Fruit fly (Drosophila melanogaster) whole organism, embryonic: ENCODE data around the gene unk.

Source experiments
- Ada2b ChIP-seq: fragments of 200-800 bp; sonication (Bioruptor generic); IDR thresholded peaks from 2 replicates; pipeline ENCODE4 v1.3.6; 2022; ENCODE audit warnings: missing biosample characterization, missing genetic modification characterization
- CG10366 ChIP-seq: fragments of 200-800 bp; sonication (Bioruptor generic); IDR thresholded peaks from 2 replicates; pipeline ENCODE4 v1.3.6; 2022; ENCODE audit warnings: missing biosample characterization, missing genetic modification characterization
- CG11085 ChIP-seq: fragments of 200-800 bp; sonication (Bioruptor generic); IDR thresholded peaks from 2 replicates; pipeline ENCODE4 v1.3.6; 2022; ENCODE audit warnings: missing biosample characterization, missing genetic modification characterization
- CG11456 ChIP-seq: fragments of 200-800 bp; sonication (Bioruptor generic); IDR thresholded peaks from 3 replicates; pipeline ENCODE4 v1.3.6; 2022; ENCODE audit warnings: missing biosample characterization, missing genetic modification characterization
- CG12391 ChIP-seq: fragments of 200-800 bp; sonication (Bioruptor generic); optimal IDR thresholded peaks from 3 replicates; lab custom pipeline; 2018; ENCODE audit warnings: missing biosample characterization, mild to moderate bottlenecking, missing genetic modification characterization, moderate library complexity
- CG12769 ChIP-seq: fragments of 200-800 bp; sonication (Bioruptor generic); optimal IDR thresholded peaks from 2 replicates; lab custom pipeline; 2019; ENCODE audit warnings: missing biosample characterization, mild to moderate bottlenecking, missing genetic modification characterization, moderate library complexity
- CG15514 ChIP-seq: fragments of 200-800 bp; sonication (Bioruptor generic); optimal IDR thresholded peaks from 3 replicates; lab custom pipeline; 2017; ENCODE audit warnings: missing biosample characterization, missing genetic modification characterization, mild to moderate bottlenecking, moderate library complexity, missing genetic modification reagents
- CG17328 ChIP-seq: fragments of 200-800 bp; sonication (Bioruptor generic); IDR thresholded peaks from 2 replicates; pipeline ENCODE4 v1.3.6; 2022; ENCODE audit warnings: missing biosample characterization, missing genetic modification characterization
- CG17568 ChIP-seq: fragments of 200-800 bp; sonication (Bioruptor generic); optimal IDR thresholded peaks from 2 replicates; lab custom pipeline; 2018; ENCODE audit warnings: missing biosample characterization, mild to moderate bottlenecking, missing genetic modification characterization, moderate library complexity
- CG2678 ChIP-seq: fragments of 200-800 bp; sonication (Bioruptor generic); optimal IDR thresholded peaks from 3 replicates; lab custom pipeline; 2019; ENCODE audit warnings: missing biosample characterization, mild to moderate bottlenecking, missing genetic modification characterization, moderate library complexity
- CG31224 ChIP-seq: fragments of 200-800 bp; sonication (Bioruptor generic); IDR thresholded peaks from 2 replicates; pipeline ENCODE4 v1.3.6; 2022; ENCODE audit warnings: missing biosample characterization, missing genetic modification characterization
- CG32532 ChIP-seq: fragments of 200-800 bp; sonication (Bioruptor generic); IDR thresholded peaks from 2 replicates; pipeline ENCODE4 v1.3.6; 2022; ENCODE audit warnings: missing biosample characterization, missing genetic modification characterization
- CG32772 ChIP-seq: fragments of 200-800 bp; sonication (Bioruptor generic); IDR thresholded peaks from 2 replicates; pipeline ENCODE4 v1.3.6; 2022; ENCODE audit warnings: missing biosample characterization, missing genetic modification characterization
- CG34422 ChIP-seq: fragments of 200-800 bp; sonication (Bioruptor generic); IDR thresholded peaks from 3 replicates; pipeline ENCODE4 v1.3.6; 2022; ENCODE audit warnings: missing biosample characterization, missing genetic modification characterization
- CG6689 ChIP-seq: fragments of 200-800 bp; sonication (Bioruptor generic); IDR thresholded peaks from 2 replicates; pipeline ENCODE4 v1.3.6; 2022; ENCODE audit warnings: missing biosample characterization, missing genetic modification characterization
- CG7357 ChIP-seq: fragments of 200-800 bp; sonication (Bioruptor generic); IDR thresholded peaks from 3 replicates; pipeline ENCODE4 v1.3.6; 2022; ENCODE audit warnings: missing biosample characterization, missing genetic modification characterization
- CG7839 ChIP-seq: fragments of 200-800 bp; sonication (Bioruptor generic); optimal IDR thresholded peaks from 3 replicates; lab custom pipeline; 2018; ENCODE audit warnings: missing biosample characterization, mild to moderate bottlenecking, missing genetic modification characterization, moderate library complexity
- CG7963 ChIP-seq: fragments of 200-800 bp; sonication (Bioruptor generic); IDR thresholded peaks from 3 replicates; pipeline ENCODE4 v1.3.6; 2022; ENCODE audit warnings: missing biosample characterization, missing genetic modification characterization; ENCODE audit not compliant: partially characterized antibody
- CG9932 ChIP-seq: fragments of 200-800 bp; sonication (Bioruptor generic); IDR thresholded peaks from 2 replicates; pipeline ENCODE4 v1.3.6; 2022; ENCODE audit warnings: missing biosample characterization, missing genetic modification characterization
- Dbx ChIP-seq: fragments of 200-800 bp; sonication (Bioruptor generic); IDR thresholded peaks from 3 replicates; pipeline ENCODE4 v1.3.6; 2022; ENCODE audit warnings: missing biosample characterization, missing genetic modification characterization
- Dfd ChIP-seq, 2 experiments: fragments of >200 bp; optimal IDR thresholded peaks; 2 replicates each; lab custom pipeline; 2017; ENCODE audit warnings: missing biosample characterization in 2 of 2, missing genetic modification characterization in 2 of 2
- Drgx ChIP-seq: fragments of 200-800 bp; sonication (Bioruptor generic); IDR thresholded peaks from 2 replicates; pipeline ENCODE4 v1.3.6; 2022; ENCODE audit warnings: missing biosample characterization, missing genetic modification characterization
- E2f1 ChIP-seq: fragments of 200-800 bp; sonication (Bioruptor generic); IDR thresholded peaks from 2 replicates; pipeline ENCODE4 v1.3.6; 2022; ENCODE audit warnings: missing biosample characterization, missing genetic modification characterization
- HLH3B ChIP-seq: fragments of 200-800 bp; sonication (Bioruptor generic); IDR thresholded peaks from 2 replicates; pipeline ENCODE4 v1.3.6; 2022; ENCODE audit warnings: missing biosample characterization, missing genetic modification characterization
- Med ChIP-seq: fragments of 200-800 bp; sonication (Bioruptor generic); peaks from one replicate; lab custom pipeline; 2016; ENCODE audit warnings: missing biosample characterization, missing genetic modification characterization, mild to moderate bottlenecking, inconsistent platforms, moderate library complexity
- Pdp1 ChIP-seq, 2 experiments: fragments of 200-800 bp; sonication (Bioruptor generic); optimal IDR thresholded peaks; 3 replicates each; lab custom pipeline; 2016; ENCODE audit warnings: missing biosample characterization in 2 of 2, missing genetic modification characterization in 2 of 2, mild to moderate bottlenecking in 1 of 2, moderate library complexity in 1 of 2
- Ptx1 ChIP-seq: fragments of 200-800 bp; sonication (Bioruptor generic); IDR thresholded peaks from 2 replicates; pipeline ENCODE4 v1.3.6; 2022; ENCODE audit warnings: missing biosample characterization, missing genetic modification characterization
- Rfx ChIP-seq: fragments of 200-800 bp; sonication (Bioruptor generic); IDR thresholded peaks from 2 replicates; pipeline ENCODE4 v1.3.6; 2022; ENCODE audit warnings: missing biosample characterization, missing genetic modification characterization
- ase ChIP-seq: fragments of 200-800 bp; sonication (Bioruptor generic); IDR thresholded peaks from 3 replicates; pipeline ENCODE4 v1.3.6; 2022; ENCODE audit warnings: missing biosample characterization, missing genetic modification characterization
- bcd ChIP-seq: fragments of 200-800 bp; sonication (Bioruptor generic); optimal IDR thresholded peaks from 2 replicates; lab custom pipeline; 2017; ENCODE audit warnings: missing biosample characterization, mild to moderate bottlenecking, missing genetic modification characterization
- chinmo ChIP-seq: fragments of 200-800 bp; sonication (Bioruptor generic); IDR thresholded peaks from 4 replicates; pipeline ENCODE4 v1.3.6; 2022; ENCODE audit warnings: missing biosample characterization, missing genetic modification characterization; ENCODE audit not compliant: partially characterized antibody
- dmrt99B ChIP-seq: fragments of 200-800 bp; sonication (Bioruptor generic); optimal IDR thresholded peaks from 2 replicates; lab custom pipeline; 2018; ENCODE audit warnings: missing biosample characterization, mild to moderate bottlenecking, missing genetic modification characterization, moderate library complexity
- dysf ChIP-seq: fragments of 200-800 bp; sonication (Bioruptor generic); IDR thresholded peaks from 3 replicates; pipeline ENCODE4 v1.3.6; 2022; ENCODE audit warnings: missing biosample characterization, missing genetic modification characterization
- ems ChIP-seq: fragments of 200-800 bp; sonication (Bioruptor generic); optimal IDR thresholded peaks from 3 replicates; lab custom pipeline; 2016; ENCODE audit warnings: missing biosample characterization, missing genetic modification characterization
- gem ChIP-seq: fragments of 200-800 bp; sonication (Bioruptor generic); optimal IDR thresholded peaks from 2 replicates; lab custom pipeline; 2019; ENCODE audit warnings: missing biosample characterization, mild to moderate bottlenecking, missing genetic modification characterization, moderate library complexity
- gfzf ChIP-seq: fragments of 200-800 bp; sonication (Bioruptor generic); optimal IDR thresholded peaks from 2 replicates; lab custom pipeline; 2016; ENCODE audit warnings: missing biosample characterization, mild to moderate bottlenecking, missing genetic modification characterization, moderate library complexity
- row ChIP-seq: fragments of 200-800 bp; sonication (Bioruptor generic); IDR thresholded peaks from 3 replicates; pipeline ENCODE4 v1.3.6; 2022; ENCODE audit warnings: missing biosample characterization, missing genetic modification characterization
- scrt ChIP-seq: fragments of 200-800 bp; sonication (Bioruptor generic); optimal IDR thresholded peaks from 2 replicates; lab custom pipeline; 2018; ENCODE audit warnings: missing biosample characterization, mild to moderate bottlenecking, missing genetic modification characterization, moderate library complexity
- sisA ChIP-seq: fragments of 200-800 bp; sonication (Bioruptor generic); IDR thresholded peaks from 2 replicates; pipeline ENCODE4 v1.3.6; 2022; ENCODE audit warnings: missing biosample characterization, missing genetic modification characterization
- sna ChIP-seq: fragments of 200-800 bp; sonication (Bioruptor generic); IDR thresholded peaks from 2 replicates; pipeline ENCODE4 v1.3.6; 2022; ENCODE audit warnings: missing biosample characterization, missing genetic modification characterization; ENCODE audit not compliant: partially characterized antibody
- sqz ChIP-seq: fragments of 200-800 bp; sonication (Bioruptor generic); optimal IDR thresholded peaks from 3 replicates; lab custom pipeline; 2018; ENCODE audit warnings: missing biosample characterization, mild to moderate bottlenecking, missing genetic modification characterization

The unk gene

dm6 chr3R:23167507-23168324, 10.1 kb upstream of the unk start, which contains the start of gene Irk1 (continued):
- TF ChIP-seq CG12769 (tag; lab: Kevin White, UChicago) (peak; percentile 9), sisA (GFP tag; lab: Robert Waterston, UW) (peak; percentile 12; the same call in 1 of the 2 replicates), Pdp1 (GFP tag; optimal IDR thresholded peaks at IDR 0.05; lab: Kevin White, UChicago) (peak in 1 of 2 experiments; percentile 24), bcd (GFP tag; lab: Kevin White, UChicago) (peak; percentile 9), CG7357 (0 out of 3 replicates have a peak, but pooled peaks have one; percentile 23), CG7839 (peak; percentile 14), sqz (GFP tag; lab: Kevin White, UChicago) (peak; percentile 23), CG6689 (peak; percentile 31; the same call in 1 of the 2 replicates), dysf (GFP tag; lab: Robert Waterston, UW) (peak; percentile 46; the same call in 1 of the 3 replicates), Rfx (peak; percentile 49), Med (GFP tag; lab: Kevin White, UChicago) (peak; percentile 83), row (GFP tag; lab: Robert Waterston, UW) (0 out of 3 replicates have a peak, but pooled peaks have one; percentile 31), E2f1 (GFP tag; lab: Robert Waterston, UW) (0 out of 2 replicates have a peak, but pooled peaks have one; percentile 44), ase (GFP tag; lab: Robert Waterston, UW) (0 out of 3 replicates have a peak, but pooled peaks have one; percentile 25), CG17328 (GFP tag; lab: Robert Waterston, UW) (no peak), CG7963 (GFP tag; lab: Robert Waterston, UW) (no peak), Dfd (GFP tag; optimal IDR thresholded peaks at IDR 0.05; lab: Kevin White, UChicago) (no peak), Ada2b (peak; percentile 24; the same call in 1 of the 2 replicates), Ptx1 (peak; percentile 31; the same call in 1 of the 2 replicates), scrt (peak; percentile 51), sna (peak; percentile 57; the same call in 1 of the 2 replicates), CG11085 (GFP tag; lab: Robert Waterston, UW) (peak; percentile 46; the same call in 1 of the 2 replicates), HLH3B (peak; percentile 32; the same call in 1 of the 2 replicates), CG2678 (tag; lab: Kevin White, UChicago) (peak; percentile 23), Drgx (GFP tag; lab: Robert Waterston, UW) (peak; percentile 23; the same call in 1 of the 2 replicates), chinmo (GFP tag; lab: Robert Waterston, UW) (peak; percentile 86; the same call in 2 of the 4 replicates), CG9932 (GFP tag; lab: Robert Waterston, UW) (peak; percentile 31; the same call in 1 of the 2 replicates), gfzf (GFP tag; lab: Kevin White, UChicago) (no peak), gem (peak; percentile 8), CG15514 (GFP tag; lab: Kevin White, UChicago) (peak; percentile 10), CG17568 (GFP tag; lab: Kevin White, UChicago) (no peak), CG32532 (GFP tag; lab: Robert Waterston, UW) (peak; percentile 57; the same call in 1 of the 2 replicates), CG10366 (GFP tag; lab: Robert Waterston, UW) (peak; percentile 29; the same call in 1 of the 2 replicates), CG11456 (GFP tag; lab: Robert Waterston, UW) (0 out of 3 replicates have a peak, but pooled peaks have one; percentile 28), CG32772 (GFP tag; lab: Robert Waterston, UW) (0 out of 2 replicates have a peak, but pooled peaks have one; percentile 5), CG12391 (tag; lab: Kevin White, UChicago) (no peak), dmrt99B (peak; percentile 2), CG31224 (0 out of 2 replicates have a peak, but pooled peaks have one; percentile 20), Dbx (GFP tag; lab: Robert Waterston, UW) (0 out of 3 replicates have a peak, but pooled peaks have one; percentile 24), ems (GFP tag; lab: Kevin White, UChicago) (no peak), CG34422 (peak; percentile 23; the same call in 1 of the 3 replicates)
